Worm (Caenorhabditis elegans): ENCODE results near the gene EEED8.2.

DNA sequence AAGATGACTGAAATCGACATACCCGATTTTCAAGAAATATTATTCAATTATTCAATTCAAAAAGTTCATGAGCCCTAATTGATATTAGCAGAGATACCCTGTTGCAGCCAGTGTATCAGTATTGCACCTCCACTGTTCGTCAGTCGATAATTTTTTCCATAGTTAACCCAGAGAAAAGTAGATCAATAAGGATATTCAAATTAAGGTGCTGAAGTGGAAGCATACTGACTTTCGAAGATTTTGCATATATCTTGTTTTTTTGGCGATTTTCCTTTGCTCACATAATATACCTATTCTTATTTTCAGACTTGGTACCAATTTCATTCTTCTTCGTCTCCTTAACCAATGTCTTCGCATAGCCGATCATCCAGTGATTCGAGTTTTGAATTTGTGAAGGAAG lies 2.4 kb downstream of the EEED8.2 start, which contains the start of gene EEED8.15:
- TF ChIP-seq unc-62 (GFP tag; optimal IDR thresholded peaks at IDR 0.05): no peak
- no peak for TF ChIP-seq fos-1 (tag; optimal IDR thresholded peaks at IDR 0.05)
- no peak for TF ChIP-seq alr-1 (tag; optimal IDR thresholded peaks at IDR 0.05)
- no peak for TF ChIP-seq unc-55 (GFP tag; optimal IDR thresholded peaks at IDR 0.05)
- no peak for TF ChIP-seq skn-1 (tag; optimal IDR thresholded peaks at IDR 0.05)

Data from whole organism, L2 larva.